Fruit fly (Drosophila melanogaster) whole organism, embryonic: ENCODE data around the gene Cpr64Ab.

ENCODE experiments used
- Aef1 ChIP-seq: fragments of 200-800 bp; sonication (Bioruptor generic); IDR thresholded peaks from 3 replicates; pipeline ENCODE4 v1.3.6; 2022; ENCODE audit warnings: missing biosample characterization, missing genetic modification characterization
- Awh ChIP-seq: fragments of 200-800 bp; sonication (Bioruptor generic); IDR thresholded peaks from 2 replicates; pipeline ENCODE4, ENCODE4 v1.3.6; 2022; ENCODE audit warnings: missing biosample characterization, missing genetic modification characterization
- BEAF-32 ChIP-seq: fragments of 200-800 bp; sonication (Bioruptor generic); optimal IDR thresholded peaks from 3 replicates; lab custom pipeline; 2017; ENCODE audit warnings: missing biosample characterization, missing genetic modification characterization, mild to moderate bottlenecking, moderate library complexity, missing genetic modification reagents
- CG10147 ChIP-seq: fragments of 200-800 bp; sonication (Bioruptor generic); optimal IDR thresholded peaks from 2 replicates; lab custom pipeline; 2019; ENCODE audit warnings: missing biosample characterization, mild to moderate bottlenecking, missing genetic modification characterization, moderate library complexity
- CG10274 ChIP-seq: fragments of 200-800 bp; sonication (Bioruptor generic); optimal IDR thresholded peaks from 3 replicates; lab custom pipeline; 2017; ENCODE audit warnings: missing biosample characterization, mild to moderate bottlenecking, missing genetic modification characterization
- CG10462 ChIP-seq: fragments of 200-800 bp; sonication (Bioruptor generic); optimal IDR thresholded peaks from 2 replicates; lab custom pipeline; 2016; ENCODE audit warnings: missing biosample characterization, missing genetic modification characterization
- CG10565 ChIP-seq: fragments of 200-800 bp; sonication (Bioruptor generic); optimal IDR thresholded peaks from 3 replicates; lab custom pipeline; 2016; ENCODE audit warnings: missing biosample characterization, mild to moderate bottlenecking, missing genetic modification characterization
- CG10654 ChIP-seq: fragments of 200-800 bp; sonication (Bioruptor generic); optimal IDR thresholded peaks from 2 replicates; lab custom pipeline; 2016; ENCODE audit warnings: missing biosample characterization, missing genetic modification characterization
- CG12391 ChIP-seq: fragments of 200-800 bp; sonication (Bioruptor generic); optimal IDR thresholded peaks from 3 replicates; lab custom pipeline; 2018; ENCODE audit warnings: missing biosample characterization, mild to moderate bottlenecking, missing genetic modification characterization, moderate library complexity
- CG12769 ChIP-seq: fragments of 200-800 bp; sonication (Bioruptor generic); optimal IDR thresholded peaks from 2 replicates; lab custom pipeline; 2019; ENCODE audit warnings: missing biosample characterization, mild to moderate bottlenecking, missing genetic modification characterization, moderate library complexity
- CG13424 ChIP-seq: fragments of 200-800 bp; sonication (Bioruptor generic); optimal IDR thresholded peaks from 2 replicates; lab custom pipeline; 2019; ENCODE audit warnings: missing biosample characterization, mild to moderate bottlenecking, missing genetic modification characterization, moderate library complexity
- CG14860 ChIP-seq: fragments of 200-800 bp; sonication (Bioruptor generic); IDR thresholded peaks from 3 replicates; pipeline ENCODE4 v1.3.6; 2022; ENCODE audit warnings: missing biosample characterization, missing genetic modification characterization; ENCODE audit not compliant: partially characterized antibody
- CG2678 ChIP-seq: fragments of 200-800 bp; sonication (Bioruptor generic); optimal IDR thresholded peaks from 3 replicates; lab custom pipeline; 2019; ENCODE audit warnings: missing biosample characterization, mild to moderate bottlenecking, missing genetic modification characterization, moderate library complexity
- CG32767 ChIP-seq: fragments of 200-800 bp; sonication (Bioruptor generic); IDR thresholded peaks from 2 replicates; pipeline ENCODE4 v1.3.6; 2022; ENCODE audit warnings: missing biosample characterization, missing genetic modification characterization
- CG3838 ChIP-seq: fragments of 200-800 bp; sonication (Bioruptor generic); optimal IDR thresholded peaks from 3 replicates; lab custom pipeline; 2016; ENCODE audit warnings: missing biosample characterization, missing genetic modification characterization
- CG4404 ChIP-seq: fragments of 200-800 bp; sonication (Bioruptor generic); IDR thresholded peaks from 2 replicates; pipeline ENCODE4 v1.3.6; 2022; ENCODE audit warnings: missing biosample characterization, missing genetic modification characterization
- CG6254 ChIP-seq: fragments of 200-800 bp; sonication (Bioruptor generic); optimal IDR thresholded peaks from 3 replicates; lab custom pipeline; 2017; ENCODE audit warnings: mild to moderate bottlenecking, missing biosample characterization, missing genetic modification reagents, missing genetic modification characterization
- CG6654 ChIP-seq: fragments of 200-800 bp; sonication (Bioruptor generic); optimal IDR thresholded peaks from 2 replicates; lab custom pipeline; 2017; ENCODE audit warnings: missing biosample characterization, mild to moderate bottlenecking, missing genetic modification characterization
- CG7357 ChIP-seq: fragments of 200-800 bp; sonication (Bioruptor generic); IDR thresholded peaks from 3 replicates; pipeline ENCODE4 v1.3.6; 2022; ENCODE audit warnings: missing biosample characterization, missing genetic modification characterization
- CG7839 ChIP-seq: fragments of 200-800 bp; sonication (Bioruptor generic); optimal IDR thresholded peaks from 3 replicates; lab custom pipeline; 2018; ENCODE audit warnings: missing biosample characterization, mild to moderate bottlenecking, missing genetic modification characterization, moderate library complexity
- CG8388 ChIP-seq: fragments of 200-800 bp; sonication (Bioruptor generic); optimal IDR thresholded peaks from 2 replicates; lab custom pipeline; 2019; ENCODE audit warnings: missing biosample characterization, mild to moderate bottlenecking, missing genetic modification characterization, moderate library complexity
- CG9727 ChIP-seq: fragments of 200-800 bp; sonication (Bioruptor generic); optimal IDR thresholded peaks from 3 replicates; lab custom pipeline; 2017; ENCODE audit warnings: missing biosample characterization, mild to moderate bottlenecking, missing genetic modification characterization
- Camta ChIP-seq: fragments of 200-800 bp; sonication (Bioruptor generic); optimal IDR thresholded peaks from 2 replicates; lab custom pipeline; 2016; ENCODE audit warnings: missing biosample characterization, missing genetic modification characterization
- E2f2 ChIP-seq: fragments of 200-800 bp; sonication (Bioruptor generic); IDR thresholded peaks from 2 replicates; pipeline ENCODE4 v1.3.6; 2022; ENCODE audit warnings: missing biosample characterization, missing genetic modification characterization
- Fer1 ChIP-seq: fragments of 200-800 bp; sonication (Bioruptor generic); optimal IDR thresholded peaks from 2 replicates; lab custom pipeline; 2017; ENCODE audit warnings: missing biosample characterization, mild to moderate bottlenecking, missing genetic modification characterization
- Gug ChIP-seq: fragments of 200-800 bp; sonication (Bioruptor generic); IDR thresholded peaks from 4 replicates; pipeline ENCODE4 v1.3.6; 2022; ENCODE audit warnings: missing biosample characterization, missing genetic modification characterization
- HHEX ChIP-seq: fragments of 200-800 bp; sonication (Bioruptor generic); optimal IDR thresholded peaks from 3 replicates; lab custom pipeline; 2017; ENCODE audit warnings: missing biosample characterization, mild to moderate bottlenecking, missing genetic modification characterization, missing genetic modification reagents
- Meics ChIP-seq: fragments of 200-800 bp; sonication (Bioruptor generic); optimal IDR thresholded peaks from 2 replicates; lab custom pipeline; 2017; ENCODE audit warnings: missing biosample characterization, mild to moderate bottlenecking, missing genetic modification characterization
- Nf-YA ChIP-seq: fragments of 200-800 bp; sonication (Bioruptor generic); IDR thresholded peaks from 2 replicates; pipeline ENCODE4 v1.3.6; 2022; ENCODE audit warnings: missing biosample characterization, missing genetic modification characterization
- Pdp1 ChIP-seq, 2 experiments: fragments of 200-800 bp; sonication (Bioruptor generic); optimal IDR thresholded peaks; 3 replicates each; lab custom pipeline; 2016; ENCODE audit warnings: missing biosample characterization in 2 of 2, missing genetic modification characterization in 2 of 2, mild to moderate bottlenecking in 1 of 2, moderate library complexity in 1 of 2
- ap ChIP-seq: fragments of 200-800 bp; sonication (Bioruptor generic); IDR thresholded peaks from 2 replicates; pipeline ENCODE4 v1.3.6; 2022; ENCODE audit warnings: missing biosample characterization, missing genetic modification characterization
- bab2 ChIP-seq: fragments of 200-800 bp; sonication (Bioruptor generic); optimal IDR thresholded peaks from 2 replicates; lab custom pipeline; 2016; ENCODE audit warnings: missing biosample characterization, missing genetic modification characterization
- bowl ChIP-seq: fragments of 200-800 bp; sonication (Bioruptor generic); IDR thresholded peaks from 2 replicates; pipeline ENCODE4 v1.3.6; 2022; ENCODE audit warnings: missing biosample characterization, missing genetic modification characterization
- btn ChIP-seq: fragments of 200-800 bp; sonication (Bioruptor generic); optimal IDR thresholded peaks from 2 replicates; lab custom pipeline; 2016; ENCODE audit warnings: missing biosample characterization, missing genetic modification characterization
- dan ChIP-seq: fragments of 200-800 bp; sonication (Bioruptor generic); IDR thresholded peaks from 2 replicates; pipeline ENCODE4 v1.3.6; 2022; ENCODE audit warnings: missing biosample characterization, missing genetic modification characterization
- disco-r ChIP-seq: fragments of 200-800 bp; sonication (Bioruptor generic); optimal IDR thresholded peaks from 2 replicates; lab custom pipeline; 2016; ENCODE audit warnings: missing biosample characterization, missing genetic modification characterization
- dmrt99B ChIP-seq: fragments of 200-800 bp; sonication (Bioruptor generic); optimal IDR thresholded peaks from 2 replicates; lab custom pipeline; 2018; ENCODE audit warnings: missing biosample characterization, mild to moderate bottlenecking, missing genetic modification characterization, moderate library complexity
- dpn ChIP-seq, 2 experiments: fragments of 200-800 bp; sonication (Bioruptor generic); optimal IDR thresholded peaks; 3 replicates each; lab custom pipeline; 2016; ENCODE audit warnings: missing biosample characterization in 2 of 2, missing genetic modification characterization in 2 of 2
- en ChIP-seq: fragments of 200-800 bp; sonication (Bioruptor generic); optimal IDR thresholded peaks from 2 replicates; lab custom pipeline; 2016; ENCODE audit warnings: missing biosample characterization, missing genetic modification characterization
- ham ChIP-seq: fragments of 200-800 bp; sonication (Bioruptor generic); IDR thresholded peaks from 2 replicates; pipeline ENCODE4 v1.3.6; 2022; ENCODE audit warnings: missing biosample characterization, missing genetic modification characterization
- hth ChIP-seq: fragments of >200 bp; optimal IDR thresholded peaks from 2 replicates; lab custom pipeline; 2017; ENCODE audit warnings: inconsistent platforms
- kah ChIP-seq: fragments of 200-800 bp; sonication (Bioruptor generic); optimal IDR thresholded peaks from 2 replicates; lab custom pipeline; 2018; ENCODE audit warnings: missing biosample characterization, mild to moderate bottlenecking, missing genetic modification characterization
- mld ChIP-seq: fragments of 200-800 bp; sonication (Bioruptor generic); IDR thresholded peaks from 3 replicates; pipeline ENCODE4 v1.3.6; 2022; ENCODE audit warnings: missing biosample characterization, missing genetic modification characterization; ENCODE audit not compliant: partially characterized antibody
- pum ChIP-seq: fragments of 200-800 bp; sonication (Bioruptor generic); optimal IDR thresholded peaks from 2 replicates; lab custom pipeline; 2016; ENCODE audit warnings: missing biosample characterization, missing genetic modification characterization
- repo ChIP-seq: fragments of 200-800 bp; sonication (Bioruptor generic); optimal IDR thresholded peaks from 2 replicates; lab custom pipeline; 2016; ENCODE audit warnings: missing biosample characterization, missing genetic modification characterization
- stwl ChIP-seq: fragments of 200-800 bp; sonication (Bioruptor generic); optimal IDR thresholded peaks from 3 replicates; lab custom pipeline; 2018; ENCODE audit warnings: missing biosample characterization, mild to moderate bottlenecking, missing genetic modification characterization, moderate library complexity
- tna ChIP-seq: fragments of 200-800 bp; sonication (Bioruptor generic); IDR thresholded peaks from 2 replicates; pipeline ENCODE4 v1.3.6; 2022; ENCODE audit warnings: missing biosample characterization, missing genetic modification characterization; ENCODE audit not compliant: partially characterized antibody
- ttk ChIP-seq: fragments of 200-800 bp; sonication (Bioruptor generic); IDR thresholded peaks from 2 replicates; pipeline ENCODE4 v2.1.2; 2022; ENCODE audit warnings: missing biosample characterization, missing genetic modification characterization
- tx ChIP-seq: fragments of 200-800 bp; sonication (Bioruptor generic); optimal IDR thresholded peaks from 2 replicates; lab custom pipeline; 2016; ENCODE audit warnings: missing biosample characterization, missing genetic modification characterization

Gene Cpr64Ab

dm6 chr3L:4173584-4173983, 37.8 kb downstream of the Cpr64Ab start, which contains the start of gene CG18675:
CG18675 (plus strand) TSS chr3L:4173884.
- TF ChIP-seq CG13424 (tag; lab: Kevin White, UChicago), result no peak
- no peak for TF ChIP-seq E2f2 (GFP tag; lab: Robert Waterston, UW)
- no peak for TF ChIP-seq CG10654
- no peak for TF ChIP-seq CG7839 (tag; lab: Kevin White, UChicago)
- TF ChIP-seq CG10462 (GFP tag; lab: Kevin White, UChicago), result no peak
- no peak for TF ChIP-seq CG3838
- TF ChIP-seq en (GFP tag; lab: Kevin White, UChicago), result no peak
- no peak for TF ChIP-seq Awh (GFP tag; lab: Robert Waterston, UW)
- TF ChIP-seq CG9727 (GFP tag; lab: Kevin White, UChicago), result no peak

- no peak for TF ChIP-seq dpn (GFP tag; optimal IDR thresholded peaks at IDR 0.05; lab: Kevin White, UChicago)
- no peak for TF ChIP-seq bowl (GFP tag; lab: Robert Waterston, UW)
- no peak for TF ChIP-seq CG10274 (GFP tag; lab: Kevin White, UChicago)
- peak; percentile 55 for TF ChIP-seq CG12391 (tag; lab: Kevin White, UChicago)
- no peak for TF ChIP-seq CG12769 (tag; lab: Kevin White, UChicago)
- no peak for TF ChIP-seq disco-r (GFP tag; lab: Kevin White, UChicago)
- TF ChIP-seq kah, result no peak
- no peak for TF ChIP-seq repo (GFP tag; lab: Kevin White, UChicago)
- TF ChIP-seq btn, result no peak
- peak; percentile 40 for TF ChIP-seq BEAF-32 (GFP tag; lab: Kevin White, UChicago)
- TF ChIP-seq Pdp1 (GFP tag; optimal IDR thresholded peaks at IDR 0.05; lab: Kevin White, UChicago), result no peak
- no peak for TF ChIP-seq CG10565
- TF ChIP-seq ttk (GFP tag; lab: Robert Waterston, UW), result no peak
- TF ChIP-seq CG13424 (tag; lab: Kevin White, UChicago), result no peak
- TF ChIP-seq hth (lab: Kevin White, UChicago), result no peak
- no peak for TF ChIP-seq tx
- TF ChIP-seq CG6654, result no peak
- no peak for TF ChIP-seq HHEX
- no peak for TF ChIP-seq Fer1 (GFP tag; lab: Kevin White, UChicago)
- no peak for TF ChIP-seq Camta (GFP tag; lab: Kevin White, UChicago)
- TF ChIP-seq tna (GFP tag; lab: Robert Waterston, UW), result no peak
- no peak for TF ChIP-seq CG4404 (GFP tag; lab: Robert Waterston, UW)
- TF ChIP-seq dmrt99B (tag; lab: Kevin White, UChicago), result no peak
- TF ChIP-seq dan (GFP tag; lab: Robert Waterston, UW), result no peak
- TF ChIP-seq bab2 (GFP tag; lab: Kevin White, UChicago), result no peak
- peak; percentile 52 for TF ChIP-seq Aef1
- no peak for TF ChIP-seq mld (GFP tag; lab: Robert Waterston, UW)
- no peak for TF ChIP-seq CG2678 (tag; lab: Kevin White, UChicago)
- TF ChIP-seq Gug (GFP tag; lab: Robert Waterston, UW), result no peak
- TF ChIP-seq Nf-YA, result 0 out of 2 replicates have a peak, but pooled peaks have one; percentile 8
- peak; percentile 36 for TF ChIP-seq CG10147 (GFP tag; lab: Kevin White, UChicago)
- TF ChIP-seq CG14860 (GFP tag; lab: Robert Waterston, UW), result no peak
- TF ChIP-seq CG32767 (GFP tag; lab: Robert Waterston, UW), result no peak
- no peak for TF ChIP-seq CG7357
- TF ChIP-seq Meics (GFP tag; lab: Kevin White, UChicago), result peak; percentile 52
- TF ChIP-seq ap (GFP tag; lab: Robert Waterston, UW), result no peak
- no peak for TF ChIP-seq ham (GFP tag; lab: Robert Waterston, UW)
- TF ChIP-seq stwl (tag; lab: Kevin White, UChicago), result peak; percentile 65
- no peak for TF ChIP-seq CG8388 (GFP tag; lab: Kevin White, UChicago)
- no peak for TF ChIP-seq pum
- TF ChIP-seq CG6254 (GFP tag; lab: Kevin White, UChicago), result peak; percentile 46
Observed at dm6 chr3L:4169957-4170651, 41.2 kb downstream of the Cpr64Ab start, which contains the start of gene Ero1L. Ero1L (plus strand) TSS chr3L:4170404.
